Worm (Caenorhabditis elegans) whole organism, early embryonic: ENCODE data around the gene vnut-1.

ENCODE experiments used
- B0310.2 ChIP-seq: sonication (generic microtip); optimal IDR thresholded peaks from 2 replicates; lab custom pipeline; 2016; ENCODE audit warnings: mild to moderate bottlenecking, missing genetic modification characterization, missing compliant biosample characterization
- F13C5.2 ChIP-seq: sonication (generic microtip); optimal IDR thresholded peaks from 2 replicates; lab custom pipeline; 2017; ENCODE audit warnings: mild to moderate bottlenecking, missing genetic modification characterization, inconsistent platforms, missing compliant biosample characterization
- aly-1 ChIP-seq: sonication (generic microtip); optimal IDR thresholded peaks from 2 replicates; lab custom pipeline; 2016; ENCODE audit warnings: missing genetic modification characterization, missing compliant biosample characterization
- ama-1 ChIP-seq: fragments of 150-350 bp; optimal IDR thresholded peaks from 2 replicates; lab custom pipeline; 2014
- ceh-13 ChIP-seq: fragments of 200-800 bp; sonication (Bioruptor generic); optimal IDR thresholded peaks from 2 replicates; lab custom pipeline; 2018; ENCODE audit warnings: mild to moderate bottlenecking, missing genetic modification characterization, missing compliant biosample characterization
- ceh-36 ChIP-seq: sonication (generic microtip); optimal IDR thresholded peaks from 2 replicates; lab custom pipeline; 2016; ENCODE audit warnings: missing genetic modification characterization, inconsistent platforms, missing compliant biosample characterization
- ets-7 ChIP-seq: sonication (generic microtip); optimal IDR thresholded peaks from 2 replicates; lab custom pipeline; 2016; ENCODE audit warnings: missing genotype, missing genetic modification characterization, missing compliant biosample characterization
- flt-1 ChIP-seq: fragments of 200-800 bp; sonication (Bioruptor generic); IDR thresholded peaks from 2 replicates; pipeline ENCODE4 v1.3.6; 2022; ENCODE audit warnings: missing genetic modification characterization, missing compliant biosample characterization
- hmbx-1 ChIP-seq: sonication (generic microtip); optimal IDR thresholded peaks from 2 replicates; lab custom pipeline; 2016; ENCODE audit warnings: mild to moderate bottlenecking, missing genetic modification characterization, missing compliant biosample characterization
- hmg-4 ChIP-seq: fragments of 200-800 bp; sonication (Bioruptor generic); optimal IDR thresholded peaks from 2 replicates; lab custom pipeline; 2018; ENCODE audit warnings: mild to moderate bottlenecking, missing genetic modification characterization, missing compliant biosample characterization
- hnd-1 ChIP-seq: sonication (generic microtip); optimal IDR thresholded peaks from 2 replicates; lab custom pipeline; 2016; ENCODE audit warnings: missing genetic modification characterization, missing compliant biosample characterization
- pes-1 ChIP-seq: fragments of 200-800 bp; sonication (Bioruptor generic); IDR thresholded peaks from 2 replicates; pipeline ENCODE4 v1.3.6; 2022; ENCODE audit warnings: missing genetic modification reagents, missing genetic modification characterization, missing compliant biosample characterization
- scrt-1 ChIP-seq: fragments of 200-800 bp; sonication (Bioruptor generic); IDR thresholded peaks from 2 replicates; pipeline ENCODE4 v1.3.6; 2022; ENCODE audit warnings: missing genetic modification characterization, missing compliant biosample characterization
- sea-1 ChIP-seq: fragments of 200-800 bp; sonication (Bioruptor generic); conservative IDR thresholded peaks from 2 replicates; pipeline ENCODE4 v1.3.6; 2022; ENCODE audit warnings: missing genetic modification characterization, missing compliant biosample characterization
- tbx-11 ChIP-seq: fragments of 200-800 bp; sonication (Bioruptor generic); IDR thresholded peaks from 2 replicates; pipeline ENCODE4 v1.3.6; 2022; ENCODE audit warnings: missing genetic modification characterization, missing compliant biosample characterization
- tbx-37 ChIP-seq: fragments of 200-800 bp; sonication (Bioruptor generic); conservative IDR thresholded peaks from 2 replicates; pipeline ENCODE4 v1.3.6; 2022; ENCODE audit warnings: missing genetic modification reagents, missing genetic modification characterization, missing compliant biosample characterization
- tra-4 ChIP-seq: sonication (generic microtip); optimal IDR thresholded peaks from 2 replicates; lab custom pipeline; 2017; ENCODE audit warnings: missing genetic modification characterization, missing compliant biosample characterization

vnut-1 gene

ce11 chrII:14480772-14481171 is 8.8 kb upstream of the vnut-1 start:
- no peak for TF ChIP-seq B0310.2 (tag; lab: Kevin White, UChicago)
- no peak for TF ChIP-seq ama-1 (lab: Kevin White, UChicago)
- no peak for TF ChIP-seq hmbx-1 (tag; lab: Kevin White, UChicago)

- TF ChIP-seq ceh-36 (tag; lab: Kevin White, UChicago) (no peak), tbx-37 (GFP tag; lab: Robert Waterston, UW) (no peak)
These were observed 5.8 kb upstream of the vnut-1 start for ce11 chrII:14483813-14484212.

- no peak for TF ChIP-seq ceh-13 (GFP tag; lab: Kevin White, UChicago)
- TF ChIP-seq hmbx-1 (tag; lab: Kevin White, UChicago): no peak
- TF ChIP-seq F13C5.2 (tag; lab: Kevin White, UChicago): no peak
- no peak for TF ChIP-seq aly-1 (tag; lab: Kevin White, UChicago)
- TF ChIP-seq tbx-11 (GFP tag; lab: Robert Waterston, UW): no peak
- TF ChIP-seq hmg-4 (GFP tag; lab: Kevin White, UChicago): no peak
- no peak for TF ChIP-seq tra-4 (tag; lab: Kevin White, UChicago)
- no peak for TF ChIP-seq pes-1
- no peak for TF ChIP-seq hnd-1 (tag; lab: Kevin White, UChicago)
- TF ChIP-seq sea-1 (GFP tag; lab: Robert Waterston, UW): no peak
- no peak for TF ChIP-seq flt-1
- TF ChIP-seq B0310.2 (tag; lab: Kevin White, UChicago): no peak
- TF ChIP-seq tbx-37 (GFP tag; lab: Robert Waterston, UW): no peak
- TF ChIP-seq ets-7: no peak
- TF ChIP-seq ama-1 (lab: Kevin White, UChicago): no peak
- no peak for TF ChIP-seq scrt-1 (GFP tag; lab: Robert Waterston, UW)
- TF ChIP-seq ceh-36 (tag; lab: Kevin White, UChicago): no peak
These were observed 941 bp upstream of the vnut-1 start, which contains the start of gene usp-14 for ce11 chrII:14488661-14489060. Gene usp-14, minus strand, starts transcription at chrII:14488688.

- TF ChIP-seq sea-1 (GFP tag; lab: Robert Waterston, UW): no peak
These were observed 3.1 kb downstream of the vnut-1 start for ce11 chrII:14492592-14493196.

- TF ChIP-seq aly-1 (tag; lab: Kevin White, UChicago): no peak
- no peak for TF ChIP-seq tra-4 (tag; lab: Kevin White, UChicago)
- TF ChIP-seq B0310.2 (tag; lab: Kevin White, UChicago): no peak
- no peak for TF ChIP-seq tbx-37 (GFP tag; lab: Robert Waterston, UW)
- TF ChIP-seq flt-1: no peak
- no peak for TF ChIP-seq sea-1 (GFP tag; lab: Robert Waterston, UW)
- TF ChIP-seq ceh-13 (GFP tag; lab: Kevin White, UChicago): no peak
These were observed 4.4 kb downstream of the vnut-1 start for ce11 chrII:14494014-14494413.

- TF ChIP-seq ceh-36 (tag; lab: Kevin White, UChicago) (no peak), pes-1 (no peak)
These were observed 4.6 kb downstream of the vnut-1 start, which contains the start of gene cysl-2 for ce11 chrII:14494414-14494463. Gene cysl-2, minus strand, starts transcription at chrII:14494451.

ce11 chrII:14494464-14494863 is 4.9 kb downstream of the vnut-1 start:
- TF ChIP-seq pes-1 (no peak), ama-1 (lab: Kevin White, UChicago) (no peak), B0310.2 (tag; lab: Kevin White, UChicago) (no peak)

ce11 chrII:14495341-14495740 is 5.7 kb downstream of the vnut-1 start:
- TF ChIP-seq tra-4 (tag; lab: Kevin White, UChicago) (no peak), ama-1 (lab: Kevin White, UChicago) (no peak), pes-1 (no peak), hnd-1 (tag; lab: Kevin White, UChicago) (no peak), hmg-4 (GFP tag; lab: Kevin White, UChicago) (no peak), scrt-1 (GFP tag; lab: Robert Waterston, UW) (no peak), ceh-36 (tag; lab: Kevin White, UChicago) (no peak)

- TF ChIP-seq sea-1 (GFP tag; lab: Robert Waterston, UW) (peak; percentile 92), F13C5.2 (tag; lab: Kevin White, UChicago) (peak; percentile 90), ceh-13 (GFP tag; lab: Kevin White, UChicago) (peak; percentile 89), B0310.2 (tag; lab: Kevin White, UChicago) (peak; percentile 84), scrt-1 (GFP tag; lab: Robert Waterston, UW) (peak; percentile 91), tbx-11 (GFP tag; lab: Robert Waterston, UW) (peak; percentile 90), ama-1 (lab: Kevin White, UChicago) (no peak), ets-7 (peak; percentile 80), ceh-36 (tag; lab: Kevin White, UChicago) (peak; percentile 93), flt-1 (peak; percentile 91), aly-1 (tag; lab: Kevin White, UChicago) (peak; percentile 97), hmg-4 (GFP tag; lab: Kevin White, UChicago) (peak; percentile 98), pes-1 (peak; percentile 93), hnd-1 (tag; lab: Kevin White, UChicago) (peak; percentile 95), tbx-37 (GFP tag; lab: Robert Waterston, UW) (peak; percentile 48; the same call in 1 of the 2 replicates), hmbx-1 (tag; lab: Kevin White, UChicago) (peak; percentile 87), tra-4 (tag; lab: Kevin White, UChicago) (peak; percentile 86)
These were observed 7.2 kb downstream of the vnut-1 start for ce11 chrII:14496809-14497208.
